Worm (Caenorhabditis elegans): Measurements from ENCODE around the gene ugt-67.

DNA sequence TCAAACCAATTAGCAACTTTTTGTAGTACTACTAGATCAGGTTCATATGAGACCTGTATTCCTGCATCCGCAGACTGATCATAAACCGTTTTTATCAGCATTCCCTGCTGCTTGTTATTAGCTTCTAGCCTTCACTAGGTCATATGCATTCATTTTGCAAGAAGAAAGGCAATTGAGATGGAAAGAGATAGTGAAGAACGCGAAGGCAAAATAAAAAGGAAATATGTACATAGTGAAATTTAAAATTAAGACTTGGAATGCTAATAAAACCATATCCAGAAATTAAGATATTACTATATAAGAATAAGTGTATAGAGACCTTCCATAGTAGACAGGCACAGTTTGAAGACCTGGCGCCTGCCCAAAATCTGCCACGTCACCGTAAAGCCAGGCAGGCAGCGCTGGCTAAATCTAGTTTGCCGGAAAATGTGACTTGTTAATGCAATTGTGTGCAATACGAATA lies 19.5 kb downstream of the ugt-67 start, which contains the start of the genes C02E7.8 and srh-23:
- no peak for TF ChIP-seq ztf-23 (GFP tag; IDR thresholded peaks at IDR 0.05)
- no peak for TF ChIP-seq flt-1 (GFP tag; IDR thresholded peaks at IDR 0.05)
- TF ChIP-seq klf-2 (GFP tag; conservative IDR thresholded peaks at IDR 0.05): no peak
- TF ChIP-seq tab-1 (GFP tag; IDR thresholded peaks at IDR 0.05): no peak
- no peak for TF ChIP-seq ztf-29 (GFP tag; IDR thresholded peaks at IDR 0.05)

Data from whole organism, midembryonic.